Worm (Caenorhabditis elegans): Measurements from ENCODE around the gene R07A4.3.

The R07A4.3 gene

ce11 chrX:10766966-10767644, 13.6 kb downstream of the R07A4.3 start:
- TF ChIP-seq lim-6 (tag; optimal IDR thresholded peaks at IDR 0.05), result no peak
- no peak for TF ChIP-seq unc-42 (tag; optimal IDR thresholded peaks at IDR 0.05)
- no peak for TF ChIP-seq elt-2 (tag; optimal IDR thresholded peaks at IDR 0.05)
- no peak for TF ChIP-seq fkh-6 (tag; optimal IDR thresholded peaks at IDR 0.05)
- TF ChIP-seq C08G9.2 (tag; optimal IDR thresholded peaks at IDR 0.05), result no peak
- no peak for TF ChIP-seq zip-5 (tag; optimal IDR thresholded peaks at IDR 0.05)
- TF ChIP-seq ceh-30 (tag; optimal IDR thresholded peaks at IDR 0.05), result no peak
- TF ChIP-seq tbx-7 (tag; optimal IDR thresholded peaks at IDR 0.05), result no peak
- no peak for TF ChIP-seq hlh-13 (GFP tag; optimal IDR thresholded peaks at IDR 0.05)
- TF ChIP-seq hlh-8 (tag; optimal IDR thresholded peaks at IDR 0.05), result no peak
- TF ChIP-seq syd-9 (tag; optimal IDR thresholded peaks at IDR 0.05), result no peak

- TF ChIP-seq ets-4 (tag; optimal IDR thresholded peaks at IDR 0.05) (no peak), ceh-9 (tag; optimal IDR thresholded peaks at IDR 0.05) (no peak), ceh-22 (tag; optimal IDR thresholded peaks at IDR 0.05) (no peak), lin-11 (tag; optimal IDR thresholded peaks at IDR 0.05) (no peak), eyg-1 (tag; optimal IDR thresholded peaks at IDR 0.05) (no peak), ceh-24 (tag; optimal IDR thresholded peaks at IDR 0.05) (no peak)
These were observed 14.2 kb downstream of the R07A4.3 start for ce11 chrX:10767669-10768068.

ce11 chrX:10768289-10769153, 15.0 kb downstream of the R07A4.3 start:
- TF ChIP-seq lin-11 (tag; optimal IDR thresholded peaks at IDR 0.05) (no peak), ahr-1 (tag; optimal IDR thresholded peaks at IDR 0.05) (no peak), che-1 (tag; optimal IDR thresholded peaks at IDR 0.05) (no peak), sox-2 (GFP tag; IDR thresholded peaks at IDR 0.05) (no peak), sox-4 (tag; optimal IDR thresholded peaks at IDR 0.05) (no peak), ceh-31 (tag; optimal IDR thresholded peaks at IDR 0.05) (no peak), nfya-1 (tag; optimal IDR thresholded peaks at IDR 0.05) (no peak), hlh-30 (tag; optimal IDR thresholded peaks at IDR 0.05; ENCODE audit: insufficient read depth) (no peak), ceh-30 (tag; optimal IDR thresholded peaks at IDR 0.05) (no peak), ceh-6 (GFP tag; optimal IDR thresholded peaks at IDR 0.05) (no peak), elt-4 (tag; optimal IDR thresholded peaks at IDR 0.05) (no peak), pat-9 (tag; optimal IDR thresholded peaks at IDR 0.05) (no peak), ceh-48 (tag; optimal IDR thresholded peaks at IDR 0.05) (no peak), elt-2 (tag; optimal IDR thresholded peaks at IDR 0.05) (no peak)

ce11 chrX:10769232-10769738, 15.8 kb downstream of the R07A4.3 start, which contains the start of gene sma-9:
Gene sma-9 (plus strand): TSS chrX:10769282.
- TF ChIP-seq ceh-24 (tag; optimal IDR thresholded peaks at IDR 0.05) (no peak), lim-6 (tag; optimal IDR thresholded peaks at IDR 0.05) (no peak), mec-3 (tag; optimal IDR thresholded peaks at IDR 0.05; ENCODE audit: borderline replicate concordance) (no peak), npax-4 (tag; optimal IDR thresholded peaks at IDR 0.05) (no peak), hlh-6 (tag; optimal IDR thresholded peaks at IDR 0.05) (no peak), elt-4 (tag; optimal IDR thresholded peaks at IDR 0.05) (no peak), ref-2 (tag; optimal IDR thresholded peaks at IDR 0.05) (no peak), ama-1 (optimal IDR thresholded peaks at IDR 0.05) (no peak), elt-2 (tag; optimal IDR thresholded peaks at IDR 0.05) (no peak), nhr-11 (tag; optimal IDR thresholded peaks at IDR 0.05) (no peak), pha-4 (tag; optimal IDR thresholded peaks at IDR 0.05) (no peak), dmd-4 (tag; optimal IDR thresholded peaks at IDR 0.05; ENCODE audit: borderline replicate concordance) (no peak), C08G9.2 (tag; optimal IDR thresholded peaks at IDR 0.05) (no peak), odd-2 (tag; optimal IDR thresholded peaks at IDR 0.05) (no peak), ceh-18 (tag; optimal IDR thresholded peaks at IDR 0.05) (no peak), nhr-232 (tag; optimal IDR thresholded peaks at IDR 0.05) (no peak), ceh-45 (GFP tag; IDR thresholded peaks at IDR 0.05) (no peak), syd-9 (tag; optimal IDR thresholded peaks at IDR 0.05) (no peak), pha-2 (tag; optimal IDR thresholded peaks at IDR 0.05) (no peak), ceh-31 (tag; optimal IDR thresholded peaks at IDR 0.05) (no peak)
